Worm (Caenorhabditis elegans): ENCODE results near the gene dnj-1.

dnj-1 gene

DNA sequence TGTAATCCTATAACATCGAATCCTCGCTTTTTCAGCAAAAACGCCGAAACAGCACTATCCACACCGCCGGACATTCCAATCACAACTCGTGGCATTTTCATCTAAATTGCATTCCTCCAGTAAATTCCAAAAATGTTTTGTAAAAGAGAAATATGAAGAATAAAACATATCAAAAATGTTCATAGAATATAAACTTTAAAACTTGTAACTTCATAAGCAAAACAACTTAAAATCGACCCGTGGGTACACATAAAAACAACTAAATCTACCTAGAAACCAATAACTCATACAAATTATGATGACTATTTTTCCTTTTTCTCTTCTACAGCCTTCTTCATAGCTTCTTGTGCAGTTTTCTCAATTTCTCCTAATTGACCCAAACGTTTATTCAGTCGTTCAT, 2.0 kb upstream of the dnj-1 start, which contains the start of gene mttu-1:
TSS of gene mttu-1 (minus strand) at position 101 of the 400 bp plus-strand sequence.
- TF ChIP-seq blmp-1 (tag; optimal IDR thresholded peaks at IDR 0.05; ENCODE audit: insufficient read depth) = no peak
- TF ChIP-seq nhr-11 (tag; optimal IDR thresholded peaks at IDR 0.05) = no peak
- TF ChIP-seq aly-2 (tag; optimal IDR thresholded peaks at IDR 0.05) = no peak
- TF ChIP-seq snpc-4 (tag; optimal IDR thresholded peaks at IDR 0.05) = no peak
- no peak for TF ChIP-seq nhr-23 (tag; optimal IDR thresholded peaks at IDR 0.05)
- TF ChIP-seq F13H6.1 (tag; optimal IDR thresholded peaks at IDR 0.05) = no peak
- no peak for TF ChIP-seq nhr-21 (tag; optimal IDR thresholded peaks at IDR 0.05)
- TF ChIP-seq unc-62 (GFP tag; optimal IDR thresholded peaks at IDR 0.05) = no peak
- no peak for TF ChIP-seq ceh-82 (tag; optimal IDR thresholded peaks at IDR 0.05)
- no peak for TF ChIP-seq unc-39 (tag; optimal IDR thresholded peaks at IDR 0.05)
- no peak for TF ChIP-seq mdl-1 (tag; optimal IDR thresholded peaks at IDR 0.05)
- no peak for TF ChIP-seq lin-39 (tag; optimal IDR thresholded peaks at IDR 0.05)
- no peak for TF ChIP-seq alr-1 (tag; optimal IDR thresholded peaks at IDR 0.05)
- TF ChIP-seq lin-11 (tag; optimal IDR thresholded peaks at IDR 0.05) = no peak

DNA sequence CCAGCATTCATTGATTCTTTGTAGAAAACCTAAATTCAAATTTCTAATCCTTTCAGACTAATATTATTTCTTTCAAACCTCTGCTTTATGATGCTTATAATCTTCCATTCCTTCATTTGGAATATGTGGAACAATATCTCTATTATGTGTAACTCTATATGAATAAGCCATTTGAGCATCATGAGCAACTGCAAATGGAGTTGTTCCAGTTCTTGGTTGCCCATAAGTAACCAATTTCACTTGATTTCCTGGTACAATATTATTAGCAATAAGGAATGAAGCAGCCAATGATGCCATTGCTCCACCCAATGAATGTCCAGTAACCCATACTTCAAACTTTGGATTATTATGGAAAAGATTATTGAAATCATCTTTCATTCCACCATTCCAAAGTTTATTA, 6.1 kb downstream of the dnj-1 start:
- TF ChIP-seq nhr-21 (tag; optimal IDR thresholded peaks at IDR 0.05) = no peak

DNA sequence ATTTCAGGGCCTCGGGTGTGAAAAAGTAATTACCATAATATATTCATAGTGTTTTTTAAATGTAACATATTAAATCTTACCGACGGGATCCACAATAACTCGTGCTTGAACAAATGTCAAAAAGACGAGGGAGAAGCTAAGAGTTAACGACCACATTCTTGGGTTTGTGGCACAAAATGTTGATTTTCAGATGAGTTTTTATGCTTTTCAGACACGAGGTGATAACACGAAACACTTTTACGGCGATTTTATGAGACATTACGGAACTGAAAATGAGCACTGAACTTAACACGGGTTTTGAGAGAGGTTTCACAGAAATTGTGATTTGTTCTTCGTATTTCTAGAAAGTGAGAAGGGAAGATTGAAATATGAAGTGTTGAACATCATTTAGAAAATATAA, 7.7 kb downstream of the dnj-1 start, which contains the start of gene B0035.13:
TSS of gene B0035.13 (minus strand) at position 173 of the 400 bp plus-strand sequence.
- TF ChIP-seq R02D3.7 (tag; optimal IDR thresholded peaks at IDR 0.05) = no peak
- peak; percentile 10 for TF ChIP-seq fos-1 (tag; optimal IDR thresholded peaks at IDR 0.05)

DNA sequence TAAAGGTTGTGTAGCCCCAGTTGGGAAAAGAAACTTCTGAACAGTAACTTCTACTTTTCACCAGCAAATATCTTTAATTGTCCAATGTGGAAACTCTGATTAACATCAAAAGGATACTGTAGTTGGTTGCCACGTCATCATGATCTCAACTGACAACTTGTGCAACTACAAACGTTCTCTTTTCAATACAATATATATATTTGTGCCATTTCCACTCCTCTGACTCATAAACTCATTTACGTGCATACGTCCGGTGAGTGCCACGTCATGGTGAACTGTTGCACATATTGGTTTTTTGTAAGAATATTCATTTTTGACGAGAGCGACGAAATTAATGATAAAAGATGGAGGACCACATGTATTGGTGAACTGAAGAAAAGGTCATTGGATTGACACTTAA, 8.9 kb downstream of the dnj-1 start:
- TF ChIP-seq zag-1 (tag; optimal IDR thresholded peaks at IDR 0.05) (no peak), mdl-1 (tag; optimal IDR thresholded peaks at IDR 0.05) (no peak), gmeb-1 (tag; optimal IDR thresholded peaks at IDR 0.05) (no peak), aly-2 (tag; optimal IDR thresholded peaks at IDR 0.05) (no peak), fos-1 (tag; optimal IDR thresholded peaks at IDR 0.05) (no peak), ceh-16 (tag; optimal IDR thresholded peaks at IDR 0.05) (no peak), nhr-12 (tag; optimal IDR thresholded peaks at IDR 0.05) (no peak), lin-39 (tag; optimal IDR thresholded peaks at IDR 0.05) (no peak), R02D3.7 (tag; optimal IDR thresholded peaks at IDR 0.05) (no peak), blmp-1 (tag; optimal IDR thresholded peaks at IDR 0.05; ENCODE audit: insufficient read depth) (no peak), nhr-21 (tag; optimal IDR thresholded peaks at IDR 0.05) (no peak), nhr-25 (tag; optimal IDR thresholded peaks at IDR 0.05) (no peak), unc-55 (GFP tag; optimal IDR thresholded peaks at IDR 0.05) (no peak), snpc-4 (tag; optimal IDR thresholded peaks at IDR 0.05) (no peak), nhr-77 (tag; optimal IDR thresholded peaks at IDR 0.05) (no peak), sma-3 (GFP tag; optimal IDR thresholded peaks at IDR 0.05) (no peak), C34F6.9 (tag; optimal IDR thresholded peaks at IDR 0.05) (no peak), egl-27 (tag; optimal IDR thresholded peaks at IDR 0.05) (no peak), nhr-11 (tag; optimal IDR thresholded peaks at IDR 0.05) (no peak)

DNA sequence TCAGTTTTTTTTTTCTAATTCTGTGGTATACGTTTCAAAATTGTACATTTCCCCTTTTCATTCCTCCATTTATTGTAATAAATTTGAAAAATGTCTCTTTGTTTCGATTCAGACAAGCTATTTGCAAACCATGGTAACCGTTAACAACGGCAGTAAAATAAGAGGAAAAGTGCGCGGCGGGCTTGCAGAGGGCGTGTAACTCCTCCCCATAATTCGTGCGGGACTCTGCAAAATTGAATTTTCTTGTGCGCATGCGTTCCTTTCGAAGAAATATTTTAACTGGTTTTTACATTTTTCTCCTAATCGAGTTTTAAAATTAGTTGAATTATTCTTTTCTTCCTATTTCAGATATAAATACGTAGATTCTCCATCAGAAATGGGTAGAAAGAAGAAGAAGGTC, 11.8 kb downstream of the dnj-1 start, which contains the start of gene znf-207:
TSS of gene znf-207 (plus strand) at position 349 of the 400 bp plus-strand sequence.
- TF ChIP-seq nhr-11 (tag; optimal IDR thresholded peaks at IDR 0.05) (no peak), snpc-4 (tag; optimal IDR thresholded peaks at IDR 0.05) (no peak), nhr-6 (tag; optimal IDR thresholded peaks at IDR 0.05) (no peak), ZK546.5 (tag; optimal IDR thresholded peaks at IDR 0.05) (no peak), R02D3.7 (tag; optimal IDR thresholded peaks at IDR 0.05) (no peak), fos-1 (tag; optimal IDR thresholded peaks at IDR 0.05) (peak; percentile 4), nhr-12 (tag; optimal IDR thresholded peaks at IDR 0.05) (no peak), lin-39 (tag; optimal IDR thresholded peaks at IDR 0.05) (no peak), nhr-10 (tag; optimal IDR thresholded peaks at IDR 0.05) (no peak), sem-4 (tag; optimal IDR thresholded peaks at IDR 0.05) (no peak), nhr-77 (tag; optimal IDR thresholded peaks at IDR 0.05) (no peak), C34F6.9 (tag; optimal IDR thresholded peaks at IDR 0.05) (peak; percentile 57), lin-13 (GFP tag; optimal IDR thresholded peaks at IDR 0.05) (peak; percentile 41), egl-27 (tag; optimal IDR thresholded peaks at IDR 0.05) (no peak), ama-1 (optimal IDR thresholded peaks at IDR 0.05) (no peak), mdl-1 (tag; optimal IDR thresholded peaks at IDR 0.05) (no peak), ceh-16 (tag; optimal IDR thresholded peaks at IDR 0.05) (no peak), nhr-25 (tag; optimal IDR thresholded peaks at IDR 0.05) (no peak), elt-1 (tag; optimal IDR thresholded peaks at IDR 0.05) (no peak), aly-2 (tag; optimal IDR thresholded peaks at IDR 0.05) (no peak), peb-1 (tag; optimal IDR thresholded peaks at IDR 0.05) (no peak), unc-55 (GFP tag; optimal IDR thresholded peaks at IDR 0.05) (peak; percentile 56), unc-39 (tag; optimal IDR thresholded peaks at IDR 0.05) (no peak), gmeb-1 (tag; optimal IDR thresholded peaks at IDR 0.05) (no peak), sma-9 (GFP tag; optimal IDR thresholded peaks at IDR 0.05) (peak; percentile 27), sma-9 (tag; optimal IDR thresholded peaks at IDR 0.05) (no peak), dmd-4 (tag; optimal IDR thresholded peaks at IDR 0.05) (no peak), crh-2 (tag; optimal IDR thresholded peaks at IDR 0.05) (peak; percentile 6), zag-1 (tag; optimal IDR thresholded peaks at IDR 0.05) (no peak), nhr-129 (tag; optimal IDR thresholded peaks at IDR 0.05) (peak; percentile 43), blmp-1 (tag; optimal IDR thresholded peaks at IDR 0.05; ENCODE audit: insufficient read depth) (no peak), unc-62 (GFP tag; optimal IDR thresholded peaks at IDR 0.05) (no peak), Y55F3AM.14 (GFP tag; optimal IDR thresholded peaks at IDR 0.05) (no peak), lsy-2 (tag; optimal IDR thresholded peaks at IDR 0.05) (peak in 1 of 2 experiments; percentile 49), sma-3 (GFP tag; optimal IDR thresholded peaks at IDR 0.05) (no peak), nhr-237 (tag; optimal IDR thresholded peaks at IDR 0.05) (no peak), F13H6.1 (tag; optimal IDR thresholded peaks at IDR 0.05) (peak; percentile 43)

Data from whole organism, L2 larva.